Worm (Caenorhabditis elegans): ENCODE data around the gene ZK546.19.

Gene ZK546.19

DNA sequence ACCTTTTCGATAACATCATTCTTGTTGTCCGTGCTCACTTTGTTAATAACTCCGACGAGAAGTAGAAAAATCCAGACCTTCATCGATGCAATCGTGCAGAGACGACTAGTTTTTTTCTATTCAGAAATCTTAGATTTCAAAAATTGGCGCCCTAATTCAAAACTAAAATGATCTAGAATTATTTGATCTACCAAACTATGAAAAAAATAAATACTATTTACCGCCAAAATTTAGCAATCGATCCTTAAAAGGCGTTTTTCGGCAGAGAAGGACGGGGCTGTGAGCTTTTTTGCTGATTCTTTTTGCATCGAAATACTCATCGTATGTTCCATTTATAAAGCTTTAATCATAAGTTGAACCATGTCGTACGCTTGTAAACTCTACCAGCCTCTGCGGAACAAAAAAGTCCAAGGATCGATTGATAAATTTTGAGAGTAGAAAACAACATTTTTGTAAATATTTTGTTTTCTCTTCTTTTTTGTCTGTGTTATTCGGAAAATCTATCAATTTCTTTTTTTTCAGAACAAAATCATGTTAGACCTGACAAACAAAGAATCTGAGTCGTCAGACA is 7.9 kb downstream of the ZK546.19 start, which contains the start of the genes try-1 and zyg-12:
TSS of gene try-1 (minus strand) at position 148 of the 571 bp plus-strand sequence.
TSS of gene zyg-12 (plus strand) at position 521 of the 571 bp plus-strand sequence.
- no peak for TF ChIP-seq dao-5 (tag; optimal IDR thresholded peaks at IDR 0.05)
- no peak for TF ChIP-seq him-1 (tag; optimal IDR thresholded peaks at IDR 0.05)
- TF ChIP-seq W03F9.2 (tag; optimal IDR thresholded peaks at IDR 0.05): no peak

DNA sequence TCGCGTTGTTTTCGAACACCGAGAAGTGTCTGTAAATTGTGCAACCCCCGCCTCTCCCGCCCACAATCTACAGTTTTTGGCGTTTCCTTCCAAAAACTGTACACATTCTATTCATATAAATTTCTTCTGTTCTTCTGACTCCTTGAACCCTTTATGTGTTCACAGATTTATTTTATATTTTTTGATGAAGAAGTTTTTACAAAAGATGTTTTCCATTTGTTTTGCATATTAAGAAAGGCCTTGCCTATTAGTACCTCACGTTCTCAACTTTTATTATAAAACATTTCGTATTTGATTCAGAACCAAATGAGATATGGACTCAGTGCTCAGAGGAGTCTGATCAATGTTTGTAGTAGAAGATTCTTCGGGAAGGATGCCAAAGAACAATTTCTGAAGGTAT is 11.8 kb downstream of the ZK546.19 start, which contains the start of gene ndx-3:
TSS of gene ndx-3 (plus strand) at position 301 of the 400 bp plus-strand sequence.
- no peak for TF ChIP-seq dao-5 (tag; optimal IDR thresholded peaks at IDR 0.05)
- no peak for TF ChIP-seq W03F9.2 (tag; optimal IDR thresholded peaks at IDR 0.05)
- no peak for TF ChIP-seq him-1 (tag; optimal IDR thresholded peaks at IDR 0.05)

DNA sequence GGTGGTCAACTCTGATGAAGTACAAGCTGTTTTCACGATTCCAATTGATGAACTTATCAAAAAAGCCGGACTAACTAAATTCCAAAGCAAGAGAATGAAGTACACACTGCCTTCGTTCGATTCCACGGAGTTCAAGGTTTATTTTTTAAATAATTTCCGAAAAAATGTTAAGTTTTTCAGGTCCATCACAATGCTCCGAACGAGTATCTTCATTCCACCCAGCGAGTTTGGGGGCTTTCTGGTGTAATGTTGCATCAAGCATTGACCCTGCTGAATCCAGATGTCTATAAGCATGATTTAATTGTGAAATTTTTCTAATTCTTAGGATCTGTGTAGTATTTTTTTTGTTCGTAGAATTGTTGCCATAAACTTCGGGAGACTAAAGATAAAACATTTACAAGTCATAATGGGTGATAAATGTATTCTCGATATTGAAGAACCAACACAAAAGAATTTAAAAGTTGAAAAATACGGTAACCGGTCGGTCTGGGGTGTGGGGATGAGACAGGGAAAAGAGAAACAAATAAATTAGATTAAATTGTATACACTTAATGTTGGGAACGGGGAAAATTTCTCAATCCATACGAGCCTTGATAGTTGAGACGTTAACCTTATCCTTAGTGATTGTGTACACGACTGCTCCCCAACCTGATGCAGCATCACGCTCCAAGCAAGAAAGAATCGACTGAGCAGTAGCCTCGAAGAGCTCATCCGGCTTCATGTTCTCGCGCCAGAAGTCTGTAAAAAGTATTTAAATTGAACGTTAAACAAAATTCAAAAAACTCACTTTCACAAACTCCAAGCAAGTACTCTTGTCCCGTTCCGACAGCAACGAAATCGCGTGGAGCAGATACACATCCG is 12.8 kb downstream of the ZK546.19 start:
- TF ChIP-seq W03F9.2 (tag; optimal IDR thresholded peaks at IDR 0.05) (no peak), dao-5 (tag; optimal IDR thresholded peaks at IDR 0.05) (no peak), him-1 (tag; optimal IDR thresholded peaks at IDR 0.05) (no peak)

DNA sequence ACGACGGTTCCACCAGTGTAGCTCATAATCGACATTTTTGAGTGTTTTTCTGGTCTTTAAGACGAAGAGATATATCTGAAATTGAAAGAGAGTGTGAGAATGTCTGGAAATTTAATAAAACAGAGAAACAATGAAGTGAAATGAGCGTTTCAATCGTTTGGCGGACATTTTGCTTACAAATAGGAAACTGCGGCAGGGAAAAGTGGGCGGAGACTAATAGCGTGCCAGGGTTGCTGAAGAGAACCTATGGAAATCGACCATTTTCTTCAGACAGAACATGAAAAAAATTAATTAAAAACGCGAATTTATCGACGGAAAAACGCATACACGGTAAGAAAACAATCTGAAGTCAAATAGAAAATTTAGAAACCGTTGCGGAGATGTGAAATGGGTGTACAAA is 13.8 kb downstream of the ZK546.19 start, which contains the start of gene pbs-3:
TSS of gene pbs-3 (minus strand) at position 75 of the 400 bp plus-strand sequence.
- TF ChIP-seq dao-5 (tag; optimal IDR thresholded peaks at IDR 0.05) (no peak), W03F9.2 (tag; optimal IDR thresholded peaks at IDR 0.05) (peak; percentile 38)

DNA sequence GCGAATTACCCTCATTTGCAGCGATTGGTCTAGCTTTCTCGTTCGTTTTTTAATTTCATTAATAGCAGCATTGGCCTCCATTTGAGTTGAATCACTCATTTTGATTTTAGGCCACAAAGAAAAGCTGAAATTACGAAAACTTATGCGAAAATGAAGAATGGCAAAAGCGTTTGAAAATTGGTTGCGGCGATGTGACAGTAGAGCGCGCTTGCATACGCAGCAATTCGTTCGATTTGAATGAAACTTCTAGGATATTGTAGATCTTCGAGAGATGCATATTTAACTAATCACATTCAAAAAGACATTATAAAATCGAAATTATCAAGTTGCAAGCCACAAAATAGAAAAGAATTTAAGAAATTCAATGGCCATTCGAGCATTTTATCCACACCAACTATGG is 18.2 kb downstream of the ZK546.19 start, which contains the start of gene ulp-2:
TSS of gene ulp-2 (minus strand) at position 158 of the 400 bp plus-strand sequence.
- TF ChIP-seq him-1 (tag; optimal IDR thresholded peaks at IDR 0.05) (no peak), dao-5 (tag; optimal IDR thresholded peaks at IDR 0.05) (no peak), W03F9.2 (tag; optimal IDR thresholded peaks at IDR 0.05) (no peak)

DNA sequence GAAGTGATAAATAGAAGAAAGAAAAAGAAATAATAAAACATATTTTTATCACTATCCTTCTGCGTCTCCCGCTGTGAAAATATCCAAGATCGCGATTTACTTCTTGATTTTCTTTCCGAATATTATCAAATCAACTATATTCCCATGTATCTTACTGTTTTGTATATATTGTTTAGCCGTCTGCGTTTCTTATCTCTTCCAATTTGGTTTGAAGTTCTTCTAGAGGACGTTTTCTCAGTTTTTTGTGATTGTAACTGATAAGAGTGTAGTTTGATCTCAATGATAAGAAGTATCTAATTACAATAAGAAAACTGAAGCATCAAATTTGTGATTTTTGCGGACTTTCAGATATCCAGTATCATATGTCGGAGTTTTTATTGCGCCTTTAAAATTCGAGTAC is 19.2 kb downstream of the ZK546.19 start:
- peak; percentile 9 for TF ChIP-seq W03F9.2 (tag; optimal IDR thresholded peaks at IDR 0.05)
- no peak for TF ChIP-seq dao-5 (tag; optimal IDR thresholded peaks at IDR 0.05)
- TF ChIP-seq him-1 (tag; optimal IDR thresholded peaks at IDR 0.05): no peak

DNA sequence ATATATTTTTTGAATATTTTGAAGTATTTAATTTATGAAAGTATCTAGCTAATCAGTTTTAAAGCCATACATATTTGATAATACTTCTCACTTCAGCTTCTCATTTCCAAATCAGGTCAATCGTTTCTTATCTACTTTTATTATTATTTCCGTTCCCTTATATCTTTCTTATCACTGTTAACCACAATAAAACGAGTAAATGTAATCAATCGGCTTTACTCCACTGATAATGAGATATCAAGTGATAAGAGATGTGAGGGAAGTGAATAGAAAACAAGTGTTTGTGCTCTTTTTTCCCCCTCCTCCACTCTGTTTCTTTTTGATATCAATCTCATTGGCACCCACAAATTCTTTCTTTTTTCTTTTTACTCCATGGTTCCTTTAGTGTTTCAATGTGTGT is 25.1 kb downstream of the ZK546.19 start:
- TF ChIP-seq W03F9.2 (tag; optimal IDR thresholded peaks at IDR 0.05) (no peak), him-1 (tag; optimal IDR thresholded peaks at IDR 0.05) (no peak), dao-5 (tag; optimal IDR thresholded peaks at IDR 0.05) (no peak)

DNA sequence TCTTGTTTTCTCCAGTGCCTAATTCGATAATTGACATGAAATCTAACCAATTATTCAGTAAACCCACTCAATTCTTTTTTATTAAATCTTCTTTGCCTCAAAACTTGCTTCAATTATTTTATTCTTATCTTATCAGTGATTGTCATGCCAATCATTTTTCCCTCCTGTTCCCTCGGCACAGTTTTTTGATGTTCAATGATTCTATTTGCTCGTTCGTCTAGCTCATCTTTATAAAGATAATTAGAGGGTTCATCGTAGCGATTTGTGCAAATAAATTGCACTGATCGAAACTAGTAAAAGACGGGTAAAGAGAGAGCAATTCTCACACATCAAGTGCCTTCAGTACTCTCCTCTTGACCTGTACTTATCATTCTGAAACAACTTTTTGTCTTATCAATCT is 26.1 kb downstream of the ZK546.19 start:
- TF ChIP-seq dao-5 (tag; optimal IDR thresholded peaks at IDR 0.05): no peak
- TF ChIP-seq him-1 (tag; optimal IDR thresholded peaks at IDR 0.05): no peak
- TF ChIP-seq W03F9.2 (tag; optimal IDR thresholded peaks at IDR 0.05): no peak

DNA sequence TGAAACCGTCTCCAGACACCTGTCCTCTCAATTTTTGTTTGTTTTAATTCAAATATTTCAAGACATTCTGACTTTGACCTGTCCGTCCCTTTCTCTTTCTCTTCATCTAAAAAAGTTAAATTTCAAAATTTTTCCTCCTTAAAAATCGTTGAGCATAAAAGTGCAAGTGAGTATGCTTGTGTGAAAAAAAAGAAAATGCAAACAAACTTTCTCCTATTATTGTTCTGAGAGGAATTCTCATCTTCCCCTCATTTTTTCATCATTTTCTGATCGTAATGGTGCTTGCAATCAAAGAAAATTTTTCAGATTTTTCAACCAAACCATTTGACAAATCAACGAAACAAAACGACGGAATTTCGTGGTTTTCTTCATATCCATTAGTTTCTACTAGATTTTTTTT is 27.3 kb downstream of the ZK546.19 start, which contains the start of gene shc-2:
TSS of gene shc-2 (plus strand) at position 301 of the 400 bp plus-strand sequence.
- TF ChIP-seq dao-5 (tag; optimal IDR thresholded peaks at IDR 0.05) (no peak), him-1 (tag; optimal IDR thresholded peaks at IDR 0.05) (no peak), W03F9.2 (tag; optimal IDR thresholded peaks at IDR 0.05) (no peak)

DNA sequence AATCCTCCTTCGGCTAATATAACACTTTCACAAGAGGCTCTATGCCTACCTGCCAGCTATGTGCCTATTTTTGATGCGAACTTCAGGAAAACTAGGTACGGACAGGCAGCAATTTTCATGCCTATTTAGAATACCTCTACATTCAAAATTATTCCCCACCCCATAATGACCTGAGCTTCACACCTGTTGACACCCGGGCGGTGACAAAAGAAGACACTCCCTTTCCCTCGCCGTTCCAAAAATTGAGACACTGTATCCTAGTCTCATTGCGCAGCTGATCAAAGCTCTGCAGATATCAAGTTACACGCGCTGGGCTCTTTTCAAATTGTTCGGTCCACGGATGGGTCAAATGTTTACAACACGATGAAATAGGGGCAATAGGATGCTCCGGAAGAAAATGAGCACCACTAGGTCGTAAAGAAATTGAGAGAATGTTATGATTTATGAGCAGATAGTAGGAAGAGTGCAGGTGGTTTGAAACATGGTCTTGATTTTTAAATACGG is 33.0 kb downstream of the ZK546.19 start:
- TF ChIP-seq dao-5 (tag; optimal IDR thresholded peaks at IDR 0.05) (no peak), W03F9.2 (tag; optimal IDR thresholded peaks at IDR 0.05) (no peak), him-1 (tag; optimal IDR thresholded peaks at IDR 0.05) (no peak)

DNA sequence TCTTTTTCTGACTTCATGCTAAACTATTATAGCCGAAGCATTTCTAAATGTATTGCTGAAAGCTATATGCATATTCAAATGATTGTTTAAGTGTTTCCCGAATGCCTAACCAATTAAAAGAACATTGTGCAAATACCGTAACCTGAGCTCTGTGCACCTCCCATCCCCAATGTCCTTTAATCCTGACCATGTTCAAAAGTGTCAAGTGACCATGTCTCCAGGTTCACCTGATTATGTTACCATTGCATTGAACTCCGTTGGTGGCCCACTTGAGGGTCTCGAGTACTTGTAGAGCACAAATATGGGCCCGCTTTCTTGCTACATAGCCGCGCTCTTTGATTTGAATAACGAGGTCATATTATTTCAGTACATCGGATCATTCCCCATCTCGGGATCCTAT is 33.8 kb downstream of the ZK546.19 start:
- TF ChIP-seq dao-5 (tag; optimal IDR thresholded peaks at IDR 0.05) (no peak), W03F9.2 (tag; optimal IDR thresholded peaks at IDR 0.05) (no peak), him-1 (tag; optimal IDR thresholded peaks at IDR 0.05) (no peak)

DNA sequence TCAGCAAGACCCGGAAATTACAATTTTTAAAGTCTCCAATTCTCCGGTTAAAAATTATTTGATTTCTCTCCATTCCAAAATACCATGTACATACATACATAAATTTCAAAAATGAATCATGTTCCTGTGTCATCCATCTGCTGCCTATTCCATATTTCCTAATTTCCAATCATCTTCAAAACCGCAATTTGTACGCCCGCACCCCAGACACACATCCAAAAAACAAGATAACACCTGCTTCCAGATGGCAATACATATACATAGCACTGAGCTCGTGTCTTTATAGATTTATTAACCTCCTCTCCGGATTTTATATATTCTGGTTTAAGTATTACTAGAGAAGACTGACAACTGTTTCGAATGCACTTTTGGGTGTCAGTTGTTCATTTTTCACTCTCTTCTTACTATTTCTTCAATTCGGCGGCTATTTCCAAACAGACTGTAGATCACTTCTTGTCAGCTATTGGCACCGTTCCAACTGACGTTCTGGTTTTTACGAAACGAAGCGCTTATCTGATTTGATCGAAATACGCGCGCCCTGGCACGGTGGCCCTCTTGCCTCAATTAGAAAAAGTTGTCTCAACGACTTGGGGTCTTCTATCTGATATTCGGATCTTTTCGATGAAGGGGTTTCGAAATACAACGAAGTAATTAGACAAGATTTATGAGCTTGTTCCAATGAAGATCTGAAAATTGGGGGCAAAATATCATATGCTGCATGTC is 40.3 kb downstream of the ZK546.19 start:
- TF ChIP-seq dao-5 (tag; optimal IDR thresholded peaks at IDR 0.05): no peak
- TF ChIP-seq him-1 (tag; optimal IDR thresholded peaks at IDR 0.05): no peak
- TF ChIP-seq W03F9.2 (tag; optimal IDR thresholded peaks at IDR 0.05): no peak

DNA sequence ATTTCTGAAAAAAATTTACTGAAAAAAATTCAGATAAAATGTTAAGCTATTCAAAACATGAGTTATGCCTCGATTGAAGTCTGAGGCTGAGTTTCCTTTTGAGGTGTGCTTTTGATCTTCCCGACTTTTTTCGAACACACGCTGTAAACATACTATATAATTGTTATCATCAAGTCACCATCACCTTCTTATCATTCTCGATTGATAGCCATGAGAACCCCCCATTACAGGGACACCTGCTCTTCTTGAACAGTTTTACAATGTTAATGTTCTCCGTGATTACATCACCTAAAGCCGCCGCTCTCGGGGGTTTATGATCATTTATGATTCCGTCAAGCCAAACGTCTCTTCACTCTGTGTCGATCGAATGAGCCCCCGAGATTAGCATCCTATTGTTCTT is 42.6 kb downstream of the ZK546.19 start:
- TF ChIP-seq him-1 (tag; optimal IDR thresholded peaks at IDR 0.05) (no peak), W03F9.2 (tag; optimal IDR thresholded peaks at IDR 0.05) (no peak), dao-5 (tag; optimal IDR thresholded peaks at IDR 0.05) (no peak)
